Fruit fly (Drosophila melanogaster) whole organism, pupa: ENCODE measurements around the gene CG13077.

ENCODE experiments used
- CG10348 ChIP-seq: fragments of 200-800 bp; sonication (Bioruptor generic); IDR thresholded peaks from 2 replicates; pipeline ENCODE4 v1.3.6; 2022; ENCODE audit warnings: missing biosample characterization, missing genetic modification characterization
- CG12605 ChIP-seq: fragments of 200-800 bp; sonication (Bioruptor generic); IDR thresholded peaks from 2 replicates; pipeline ENCODE4 v1.3.6; 2022; ENCODE audit warnings: missing biosample characterization, missing genetic modification characterization
- CG13204 ChIP-seq: fragments of 200-800 bp; sonication (Bioruptor generic); optimal IDR thresholded peaks from 2 replicates; lab custom pipeline; 2018; ENCODE audit warnings: missing biosample characterization, mild to moderate bottlenecking, missing genetic modification characterization, moderate library complexity
- CG14655 ChIP-seq: fragments of 200-800 bp; sonication (Bioruptor generic); optimal IDR thresholded peaks from 3 replicates; lab custom pipeline; 2017; ENCODE audit warnings: mild to moderate bottlenecking, missing biosample characterization, missing genetic modification reagents, missing genetic modification characterization
- CG15710 ChIP-seq: fragments of 200-800 bp; sonication (Bioruptor generic); optimal IDR thresholded peaks from 2 replicates; lab custom pipeline; 2018; ENCODE audit warnings: missing biosample characterization, mild to moderate bottlenecking, missing genetic modification characterization, moderate library complexity
- CG17806 ChIP-seq: fragments of 200-800 bp; sonication (Bioruptor generic); optimal IDR thresholded peaks from 2 replicates; lab custom pipeline; 2018; ENCODE audit warnings: missing biosample characterization, mild to moderate bottlenecking, missing genetic modification characterization, moderate library complexity
- CG32121 ChIP-seq: fragments of 200-800 bp; sonication (Bioruptor generic); IDR thresholded peaks from 2 replicates; pipeline ENCODE4 v1.3.6; 2022; ENCODE audit warnings: missing biosample characterization, missing genetic modification characterization
- CG34367 ChIP-seq: fragments of 200-800 bp; sonication (Bioruptor generic); optimal IDR thresholded peaks from 2 replicates; lab custom pipeline; 2018; ENCODE audit warnings: missing biosample characterization, mild to moderate bottlenecking, missing genetic modification characterization
- CG4496 ChIP-seq: fragments of 200-800 bp; sonication (Bioruptor generic); IDR thresholded peaks from 3 replicates; pipeline ENCODE4 v1.3.6; 2022; ENCODE audit warnings: missing biosample characterization, missing genetic modification characterization
- CG8159 ChIP-seq: fragments of 200-800 bp; sonication (Bioruptor generic); optimal IDR thresholded peaks from 3 replicates; lab custom pipeline; 2018; ENCODE audit warnings: missing biosample characterization, mild to moderate bottlenecking, missing genetic modification characterization, moderate library complexity
- CG8301 ChIP-seq: fragments of 200-800 bp; sonication (Bioruptor generic); optimal IDR thresholded peaks from 2 replicates; lab custom pipeline; 2018; ENCODE audit warnings: missing biosample characterization, mild to moderate bottlenecking, missing genetic modification characterization
- CG9948 ChIP-seq: fragments of 200-800 bp; sonication (Bioruptor generic); optimal IDR thresholded peaks from 2 replicates; lab custom pipeline; 2018; ENCODE audit warnings: missing biosample characterization, mild to moderate bottlenecking, missing genetic modification characterization, moderate library complexity
- D1 ChIP-seq: fragments of 200-800 bp; sonication (Bioruptor generic); optimal IDR thresholded peaks from 2 replicates; lab custom pipeline; 2018; ENCODE audit warnings: missing biosample characterization, mild to moderate bottlenecking, missing genetic modification characterization, moderate library complexity
- EcR ChIP-seq: fragments of 200-800 bp; sonication (Bioruptor generic); optimal IDR thresholded peaks from 3 replicates; lab custom pipeline; 2019; ENCODE audit warnings: missing biosample characterization, missing genetic modification characterization, mild to moderate bottlenecking, moderate library complexity, missing genetic modification reagents
- Ets98B ChIP-seq: fragments of 200-800 bp; sonication (Bioruptor generic); IDR thresholded peaks from 2 replicates; pipeline ENCODE4 v1.3.6; 2022; ENCODE audit warnings: missing biosample characterization, missing genetic modification characterization
- Pif1A ChIP-seq: fragments of 200-800 bp; sonication (Bioruptor generic); optimal IDR thresholded peaks from 3 replicates; lab custom pipeline; 2016; ENCODE audit warnings: missing biosample characterization, missing genetic modification characterization
- Pif1B ChIP-seq: fragments of 200-800 bp; sonication (Bioruptor generic); optimal IDR thresholded peaks from 3 replicates; lab custom pipeline; 2016; ENCODE audit warnings: missing biosample characterization, missing genetic modification characterization
- Snoo ChIP-seq: fragments of 200-800 bp; sonication (Bioruptor generic); optimal IDR thresholded peaks from 3 replicates; lab custom pipeline; 2017; ENCODE audit warnings: missing biosample characterization, mild to moderate bottlenecking, missing genetic modification characterization, inconsistent platforms
- fd96Ca ChIP-seq: fragments of 200-800 bp; sonication (Bioruptor generic); IDR thresholded peaks from 3 replicates; pipeline ENCODE4 v1.3.6; 2022; ENCODE audit warnings: missing biosample characterization, missing genetic modification characterization
- gl ChIP-seq: fragments of 200-800 bp; sonication (Bioruptor generic); optimal IDR thresholded peaks from 2 replicates; lab custom pipeline; 2018; ENCODE audit warnings: missing biosample characterization, mild to moderate bottlenecking, missing genetic modification characterization
- rn ChIP-seq: fragments of 200-800 bp; sonication (Bioruptor generic); IDR thresholded peaks from 2 replicates; pipeline ENCODE4 v1.3.6; 2022; ENCODE audit warnings: missing biosample characterization, missing genetic modification characterization

Gene CG13077

DNA sequence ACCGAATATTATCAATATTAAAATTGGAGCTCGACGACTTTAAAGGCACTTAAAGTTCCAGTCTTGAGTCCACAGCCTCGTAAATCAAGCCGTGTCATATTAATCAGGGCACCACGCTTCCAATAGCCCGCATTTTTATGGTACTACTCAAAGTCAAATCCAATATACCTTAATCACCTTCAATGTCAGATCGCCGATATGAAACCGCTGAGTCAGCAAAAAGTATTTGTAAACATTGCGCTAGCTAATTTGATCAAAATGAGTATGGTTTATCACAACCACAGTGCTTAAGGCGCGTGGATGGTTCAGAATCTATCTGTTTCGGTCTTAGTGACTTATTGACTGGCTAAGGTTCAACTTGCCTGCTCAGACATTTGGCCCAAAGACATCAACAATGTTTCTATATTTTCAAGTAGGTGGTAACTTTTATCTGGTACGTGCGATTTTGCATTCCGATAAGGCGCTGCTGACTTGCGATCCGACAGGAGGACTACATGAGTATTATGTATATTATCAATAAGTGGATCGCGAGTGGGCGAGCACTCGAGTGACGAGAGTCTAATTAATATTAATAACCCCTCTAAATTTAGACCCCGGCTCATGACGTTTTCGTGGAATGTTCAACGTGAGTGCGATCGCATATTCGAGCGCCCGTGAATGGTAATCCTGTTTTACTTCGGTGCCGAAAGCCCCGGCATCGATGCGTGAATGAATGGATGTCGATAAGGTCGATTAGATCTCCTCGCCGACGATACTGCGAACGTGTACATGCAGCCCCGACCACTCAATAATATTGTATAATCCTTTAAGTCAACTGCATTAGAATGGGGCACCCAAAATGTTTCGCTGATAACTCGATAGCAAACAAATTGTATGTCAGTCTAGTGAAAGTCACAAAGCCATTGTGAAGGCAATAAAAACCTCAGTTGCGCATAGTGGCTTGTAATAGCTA is 2.4 kb upstream of the CG13077 start, which contains the start of gene CG13078:
TSS of gene CG13078 (plus strand) at position 902 of the 952 bp plus-strand sequence.
- no peak for TF ChIP-seq EcR

- TF ChIP-seq CG4496 (no peak), EcR (no peak), CG34367 (tag; lab: Kevin White, UChicago) (no peak), CG12605 (GFP tag; lab: Robert Waterston, UW) (no peak), D1 (no peak), CG14655 (no peak), CG32121 (GFP tag; lab: Robert Waterston, UW) (no peak)
Measured at dm6 chr2L:19567305-19567898, 1.7 kb downstream of the CG13077 start.

- TF ChIP-seq CG12605 (GFP tag; lab: Robert Waterston, UW) (no peak), fd96Ca (GFP tag; lab: Robert Waterston, UW) (0 out of 3 replicates have a peak, but pooled peaks have one; percentile 43), Pif1B (GFP tag; lab: Kevin White, UChicago) (no peak), EcR (no peak), CG8159 (tag; lab: Kevin White, UChicago) (peak; percentile 25), CG9948 (no peak), D1 (no peak), Pif1A (GFP tag; lab: Kevin White, UChicago) (peak; percentile 42), CG8301 (tag; lab: Kevin White, UChicago) (peak; percentile 37), CG4496 (peak; percentile 81), gl (tag; lab: Kevin White, UChicago) (no peak), CG10348 (GFP tag; lab: Robert Waterston, UW) (no peak), CG17806 (tag; lab: Kevin White, UChicago) (no peak), Ets98B (GFP tag; lab: Robert Waterston, UW) (peak; percentile 25), CG14655 (peak; percentile 61), CG32121 (GFP tag; lab: Robert Waterston, UW) (peak; percentile 49), CG13204 (GFP tag; lab: Kevin White, UChicago) (no peak), CG15710 (tag; lab: Kevin White, UChicago) (no peak), Snoo (peak; percentile 1), rn (GFP tag; lab: Robert Waterston, UW) (no peak), CG34367 (tag; lab: Kevin White, UChicago) (no peak)
Measured at dm6 chr2L:19570806-19571254, 5.2 kb downstream of the CG13077 start.

dm6 chr2L:19571574-19572495 is 6.2 kb downstream of the CG13077 start:
- TF ChIP-seq CG14655 (peak; percentile 27), CG32121 (GFP tag; lab: Robert Waterston, UW) (peak; percentile 49; the same call in 1 of the 2 replicates), Ets98B (GFP tag; lab: Robert Waterston, UW) (peak; percentile 68), CG4496 (no peak), Pif1B (GFP tag; lab: Kevin White, UChicago) (peak; percentile 14), CG12605 (GFP tag; lab: Robert Waterston, UW) (peak; percentile 55; the same call in 1 of the 2 replicates), D1 (no peak), CG8159 (tag; lab: Kevin White, UChicago) (no peak), EcR (peak; percentile 98)
- TF ChIP-seq, all 21 proteins: peak for 6

DNA sequence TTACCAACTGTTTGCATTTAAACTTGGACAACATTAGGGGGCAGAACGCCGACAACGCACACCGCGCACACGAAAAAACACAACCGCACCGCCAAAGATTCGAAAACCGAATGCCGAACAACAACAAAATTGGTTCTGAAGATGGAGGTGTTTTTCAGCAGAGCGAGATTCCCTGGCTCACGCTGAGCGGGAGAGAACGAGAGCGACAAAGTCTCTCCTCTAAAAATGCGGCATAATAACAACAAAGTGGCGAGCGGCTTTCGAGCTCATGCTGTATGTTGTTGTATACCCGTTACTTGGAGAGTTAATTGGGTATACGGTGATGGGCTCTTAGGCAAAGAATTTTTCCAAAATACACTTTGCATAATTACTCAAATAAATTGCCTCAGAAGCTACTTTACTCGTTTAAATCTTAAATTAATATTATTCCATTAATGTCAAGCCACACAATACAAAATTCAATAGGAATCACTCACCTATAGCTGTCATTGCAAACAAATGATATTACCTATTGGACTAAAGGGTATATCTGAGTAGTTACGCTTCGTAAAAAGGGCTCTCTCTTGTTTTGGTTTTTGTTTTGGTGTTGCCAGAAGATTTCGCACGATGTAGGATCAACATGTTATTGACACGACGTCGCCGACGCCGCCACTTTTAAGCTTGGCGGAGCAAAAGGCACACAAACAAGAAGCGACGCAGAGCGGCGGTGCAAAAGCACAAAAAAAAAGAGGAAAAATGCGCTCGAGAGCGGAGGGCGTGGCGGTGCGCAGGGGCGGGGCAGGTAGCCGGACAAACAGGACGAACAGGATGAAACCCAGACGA is 7.0 kb downstream of the CG13077 start:
- TF ChIP-seq CG8159 (tag; lab: Kevin White, UChicago) = peak; percentile 95
- TF ChIP-seq fd96Ca (GFP tag; lab: Robert Waterston, UW) = peak; percentile 59; the same call in 1 of the 3 replicates
- TF ChIP-seq CG17806 (tag; lab: Kevin White, UChicago) = peak; percentile 93
- no peak; the same call in none of the 2 replicates for TF ChIP-seq CG10348 (GFP tag; lab: Robert Waterston, UW)
- peak; percentile 28; the same call in 1 of the 2 replicates for TF ChIP-seq rn (GFP tag; lab: Robert Waterston, UW)
- peak; percentile 93 for TF ChIP-seq CG9948
- peak; percentile 91 for TF ChIP-seq Snoo
- peak; percentile 96 for TF ChIP-seq CG8301 (tag; lab: Kevin White, UChicago)
- peak; percentile 96 for TF ChIP-seq CG14655
- TF ChIP-seq Ets98B (GFP tag; lab: Robert Waterston, UW) = peak; percentile 71
- TF ChIP-seq CG32121 (GFP tag; lab: Robert Waterston, UW) = peak; percentile 78
- peak; percentile 60; the same call in 2 of the 3 replicates for TF ChIP-seq CG4496
- TF ChIP-seq D1 = peak; percentile 89
- peak; percentile 83 for TF ChIP-seq gl (tag; lab: Kevin White, UChicago)
- TF ChIP-seq CG13204 (GFP tag; lab: Kevin White, UChicago) = peak; percentile 83
- TF ChIP-seq Pif1B (GFP tag; lab: Kevin White, UChicago) = peak; percentile 92
- TF ChIP-seq Pif1A (GFP tag; lab: Kevin White, UChicago) = peak; percentile 95
- TF ChIP-seq EcR = peak; percentile 96
- TF ChIP-seq CG12605 (GFP tag; lab: Robert Waterston, UW) = peak; percentile 50; the same call in 1 of the 2 replicates
- TF ChIP-seq CG34367 (tag; lab: Kevin White, UChicago) = peak; percentile 89
- peak; percentile 92 for TF ChIP-seq CG15710 (tag; lab: Kevin White, UChicago)
- TF ChIP-seq, all 21 proteins: peak for 20
